Worm (Caenorhabditis elegans) whole organism, L3 larva: ENCODE data around the gene srx-44.
"Not testable (repeated sequence)": the region's sequence is repeated elsewhere in the genome, so short reads cannot be mapped to it uniquely, and the experiment has no call there.

ENCODE experiments used
- R02D3.7 ChIP-seq: fragments of 150-350 bp; optimal IDR thresholded peaks from 2 replicates; lab custom pipeline; 2014; ENCODE audit warnings: missing biosample characterization, missing genetic modification characterization
- aly-2 ChIP-seq: fragments of 150-350 bp; optimal IDR thresholded peaks from 2 replicates; lab custom pipeline; 2014; ENCODE audit warnings: missing biosample characterization, missing genetic modification characterization
- ama-1 ChIP-seq: fragments of 150-350 bp; optimal IDR thresholded peaks from 2 replicates; lab custom pipeline; 2018
- ceh-16 ChIP-seq: sonication (generic microtip); optimal IDR thresholded peaks from 2 replicates; lab custom pipeline; 2017; ENCODE audit warnings: missing biosample characterization, missing genetic modification characterization
- ceh-28 ChIP-seq: fragments of 150-350 bp; optimal IDR thresholded peaks from 2 replicates; lab custom pipeline; 2014; ENCODE audit warnings: missing biosample characterization, missing genetic modification reagents, missing genetic modification characterization
- ceh-9 ChIP-seq: sonication (generic microtip); optimal IDR thresholded peaks from 2 replicates; lab custom pipeline; 2018; ENCODE audit warnings: missing biosample characterization, missing genetic modification characterization
- daf-12 ChIP-seq: fragments of 150-350 bp; optimal IDR thresholded peaks from 2 replicates; lab custom pipeline; 2014; ENCODE audit warnings: missing biosample characterization, missing genetic modification reagents, missing genetic modification characterization
- egl-5 ChIP-seq: fragments of 150-350 bp; optimal IDR thresholded peaks from 2 replicates; lab custom pipeline; 2017; ENCODE audit warnings: missing biosample characterization, missing genetic modification reagents, missing genetic modification characterization, inconsistent platforms
- elt-1 ChIP-seq: fragments of 150-350 bp; optimal IDR thresholded peaks from 2 replicates; lab custom pipeline; 2014; ENCODE audit warnings: missing biosample characterization, missing genetic modification characterization
- elt-2 ChIP-seq: sonication (generic microtip); optimal IDR thresholded peaks from 2 replicates; lab custom pipeline; 2016; ENCODE audit warnings: missing genetic modification reagents, mild to moderate bottlenecking, missing genetic modification characterization, missing compliant biosample characterization
- elt-3 ChIP-seq, 3 experiments: fragments of 150-350 bp in 1 of 3; sonication (generic microtip) in 2 of 3; optimal IDR thresholded peaks; 2 replicates in 2 of 3; 4 replicates in 1 of 3; lab custom pipeline; 2014 to 2017; ENCODE audit warnings: missing biosample characterization in 3 of 3, missing genetic modification characterization in 3 of 3
- eor-1 ChIP-seq, 2 experiments: fragments of 150-350 bp; optimal IDR thresholded peaks; 2 replicates each; lab custom pipeline; 2014 to 2018; ENCODE audit warnings: missing biosample characterization in 2 of 2, missing genetic modification characterization in 2 of 2
- fkh-10 ChIP-seq: sonication (generic microtip); optimal IDR thresholded peaks from 2 replicates; lab custom pipeline; 2017; ENCODE audit warnings: missing biosample characterization, missing genetic modification reagents, missing genetic modification characterization
- fkh-2 ChIP-seq: fragments of 150-350 bp; optimal IDR thresholded peaks from 2 replicates; lab custom pipeline; 2014; ENCODE audit warnings: missing biosample characterization, missing genetic modification reagents, missing genetic modification characterization
- fos-1 ChIP-seq: fragments of 150-350 bp; optimal IDR thresholded peaks from 2 replicates; lab custom pipeline; 2014; ENCODE audit warnings: missing biosample characterization, missing genetic modification characterization
- jun-1 ChIP-seq: fragments of 150-350 bp; optimal IDR thresholded peaks from 2 replicates; lab custom pipeline; 2014; ENCODE audit warnings: missing biosample characterization, missing genetic modification reagents, missing genetic modification characterization
- lin-15B ChIP-seq: fragments of 150-350 bp; optimal IDR thresholded peaks from 2 replicates; lab custom pipeline; 2014; ENCODE audit warnings: missing biosample characterization, missing genetic modification characterization
- mdl-1 ChIP-seq: fragments of 150-350 bp; optimal IDR thresholded peaks from 2 replicates; lab custom pipeline; 2014; ENCODE audit warnings: missing biosample characterization, missing genetic modification characterization
- nfya-1 ChIP-seq: sonication (generic microtip); optimal IDR thresholded peaks from 2 replicates; lab custom pipeline; 2017; ENCODE audit warnings: missing genetic modification characterization, mild to moderate bottlenecking, missing compliant biosample characterization, antibody characterized with exemption, moderate library complexity; ENCODE audit not compliant: insufficient read depth
- nhr-12 ChIP-seq: fragments of 150-350 bp; optimal IDR thresholded peaks from 2 replicates; lab custom pipeline; 2014; ENCODE audit warnings: missing biosample characterization, missing genetic modification characterization
- nhr-23 ChIP-seq: fragments of 150-350 bp; optimal IDR thresholded peaks from 2 replicates; lab custom pipeline; 2014; ENCODE audit warnings: missing biosample characterization, missing genetic modification reagents, missing genetic modification characterization
- nhr-237 ChIP-seq: fragments of 150-350 bp; optimal IDR thresholded peaks from 2 replicates; lab custom pipeline; 2014; ENCODE audit warnings: missing biosample characterization, missing genetic modification characterization
- nhr-25 ChIP-seq: sonication (generic microtip); optimal IDR thresholded peaks from 2 replicates; lab custom pipeline; 2017; ENCODE audit warnings: missing biosample characterization, missing genetic modification characterization
- nhr-67 ChIP-seq: fragments of 150-350 bp; optimal IDR thresholded peaks from 2 replicates; lab custom pipeline; 2014; ENCODE audit warnings: missing biosample characterization, missing genetic modification characterization
- nhr-76 ChIP-seq: fragments of 150-350 bp; sonication (generic microtip); optimal IDR thresholded peaks from 5 replicates; lab custom pipeline; 2014; ENCODE audit warnings: missing biosample characterization, missing genetic modification characterization
- nhr-77 ChIP-seq: fragments of 150-350 bp; optimal IDR thresholded peaks from 2 replicates; lab custom pipeline; 2014; ENCODE audit warnings: missing biosample characterization, missing genetic modification characterization
- pha-4 ChIP-seq: fragments of 150-350 bp; optimal IDR thresholded peaks from 2 replicates; lab custom pipeline; 2014; ENCODE audit warnings: missing biosample characterization, missing genetic modification reagents, missing genetic modification characterization
- pqm-1 ChIP-seq: fragments of 150-350 bp; optimal IDR thresholded peaks from 2 replicates; lab custom pipeline; 2017; ENCODE audit warnings: missing biosample characterization, missing genetic modification characterization, inconsistent platforms
- sea-2 ChIP-seq: fragments of 150-350 bp; sonication (generic microtip); optimal IDR thresholded peaks from 4 replicates; lab custom pipeline; 2014; ENCODE audit warnings: missing biosample characterization, missing genetic modification reagents, missing genetic modification characterization
- skn-1 ChIP-seq: fragments of 150-350 bp; optimal IDR thresholded peaks from 2 replicates; lab custom pipeline; 2014; ENCODE audit warnings: missing biosample characterization, missing genetic modification characterization
- snpc-4 ChIP-seq: fragments of 150-350 bp; optimal IDR thresholded peaks from 2 replicates; lab custom pipeline; 2014; ENCODE audit warnings: missing biosample characterization, missing genetic modification characterization
- unc-39 ChIP-seq: sonication (generic microtip); optimal IDR thresholded peaks from 4 replicates; lab custom pipeline; 2017; ENCODE audit warnings: missing biosample characterization, missing genetic modification characterization
- unc-62 ChIP-seq: fragments of 150-350 bp; sonication (generic microtip); optimal IDR thresholded peaks from 4 replicates; lab custom pipeline; 2014; ENCODE audit warnings: missing biosample characterization, missing genetic modification reagents, missing genetic modification characterization
- ztf-11 ChIP-seq: fragments of 150-350 bp; optimal IDR thresholded peaks from 2 replicates; lab custom pipeline; 2014; ENCODE audit warnings: missing biosample characterization, missing genetic modification characterization

Gene srx-44

DNA sequence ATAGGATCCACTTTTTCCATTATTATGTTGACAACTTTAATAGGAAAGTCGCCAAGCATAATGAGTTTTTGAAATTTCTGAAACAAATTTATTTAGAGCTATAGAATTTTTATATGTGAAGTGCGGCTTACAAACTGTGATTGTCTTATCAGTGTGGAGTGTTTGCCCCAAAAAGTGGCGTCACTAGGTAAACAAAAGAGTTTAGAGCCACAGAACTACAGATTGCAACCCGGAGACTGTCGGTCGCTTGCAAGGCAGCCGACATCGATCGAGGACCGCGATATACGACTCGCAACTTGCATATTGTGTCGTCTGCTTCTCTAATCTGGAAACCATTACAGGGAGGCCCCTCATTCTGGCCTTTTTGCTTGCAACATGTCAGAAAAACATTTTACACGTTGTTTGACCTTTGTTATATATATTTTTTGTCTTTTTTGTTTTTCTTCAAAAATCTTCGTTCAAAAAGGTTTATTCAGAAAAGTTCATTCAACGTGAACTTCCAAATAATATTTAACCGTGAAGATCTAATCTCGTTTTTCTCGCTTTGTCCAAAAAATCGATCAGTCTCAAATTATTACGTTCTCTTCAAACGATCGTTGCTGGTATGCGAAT is 37.3 kb upstream of the srx-44 start, which contains the start of the genes fbxa-99 and F36G9.13:
fbxa-99 (minus strand) TSS at position 122 of the 612 bp plus-strand sequence.
F36G9.13 (plus strand) TSS at position 562 of the 612 bp plus-strand sequence.
- TF ChIP-seq elt-2 (tag; lab: Kevin White, UChicago) (peak; percentile 67), elt-3 (tag; optimal IDR thresholded peaks at IDR 0.05; lab: Kevin White, UChicago) (no peak), mdl-1 (tag; lab: Kevin White, UChicago) (no peak), nfya-1 (tag; lab: Kevin White, UChicago) (no peak), skn-1 (tag; lab: Kevin White, UChicago) (no peak), fkh-10 (GFP tag; lab: Kevin White, UChicago) (no peak), snpc-4 (tag; lab: Kevin White, UChicago) (no peak), nhr-76 (no peak), elt-1 (tag; lab: Kevin White, UChicago) (no peak), ceh-28 (tag; lab: Kevin White, UChicago) (no peak), nhr-12 (tag; lab: Kevin White, UChicago) (no peak), ceh-16 (tag; lab: Kevin White, UChicago) (no peak), ztf-11 (tag; lab: Kevin White, UChicago) (no peak), fkh-2 (tag; lab: Kevin White, UChicago) (no peak), unc-39 (no peak), daf-12 (no peak), fos-1 (tag; lab: Kevin White, UChicago) (no peak), pqm-1 (peak; percentile 65)
- TF ChIP-seq, all 47 proteins: peak for 2

ce11 chrV:15988074-15988473 is 32.1 kb upstream of the srx-44 start, which contains the start of gene F36G9.15:
Gene F36G9.15, minus strand, starts transcription at chrV:15988174.
- TF ChIP-seq nhr-25 (tag; lab: Kevin White, UChicago), result no peak

- not testable (repeated sequence) for TF ChIP-seq ceh-28, elt-2, fos-1 (tag; lab: Kevin White, UChicago)
These were observed 28.3 kb upstream of the srx-44 start, which contains the start of gene C06C6.7 for ce11 chrV:15991850-15992249. Gene C06C6.7, plus strand, starts transcription at chrV:15992150.

ce11 chrV:15996655-15997186 is 23.4 kb upstream of the srx-44 start, which contains the start of the genes C06C6.9 and C06C6.8:
Gene C06C6.9, minus strand, starts transcription at chrV:15996755.
Gene C06C6.8, plus strand, starts transcription at chrV:15997136.
- TF ChIP-seq aly-2 (no peak), daf-12 (no peak)

DNA sequence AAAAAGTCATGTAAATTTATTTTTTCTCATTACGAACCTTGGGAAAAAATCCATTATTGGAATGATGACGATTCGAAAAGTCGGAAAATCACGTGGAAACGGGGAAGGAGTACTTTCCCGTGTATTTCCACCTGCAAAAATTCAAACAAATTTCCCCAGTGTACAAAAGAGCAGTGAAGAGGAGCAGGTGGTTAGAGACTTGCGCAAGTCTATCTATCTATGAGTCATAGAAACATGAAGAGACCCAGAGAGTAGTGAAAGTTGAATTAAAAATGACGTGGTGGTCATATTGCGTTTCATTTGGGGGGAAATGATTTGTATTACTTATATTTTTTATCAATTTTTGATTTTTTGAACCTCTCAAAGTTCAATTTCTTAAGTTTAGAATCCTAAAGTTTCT is 19.7 kb upstream of the srx-44 start, which contains the start of gene nhr-50:
nhr-50 (minus strand) TSS at position 199 of the 400 bp plus-strand sequence.
- TF ChIP-seq mdl-1 (tag; lab: Kevin White, UChicago), result peak; percentile 13
- no peak for TF ChIP-seq nhr-77 (tag; lab: Kevin White, UChicago)
- no peak for TF ChIP-seq ceh-9 (tag; lab: Kevin White, UChicago)
- TF ChIP-seq elt-2 (tag; lab: Kevin White, UChicago), result peak; percentile 80
- TF ChIP-seq eor-1 (tag; optimal IDR thresholded peaks at IDR 0.05; lab: Kevin White, UChicago), result no peak
- TF ChIP-seq fos-1 (tag; lab: Kevin White, UChicago), result peak; percentile 69
- peak; percentile 13 for TF ChIP-seq skn-1 (tag; lab: Kevin White, UChicago)
- no peak for TF ChIP-seq unc-39
- TF ChIP-seq nhr-76, result no peak
- peak; percentile 84 for TF ChIP-seq pqm-1
- peak; percentile 92 for TF ChIP-seq jun-1 (tag; lab: Kevin White, UChicago)
- TF ChIP-seq pha-4, result peak; percentile 93
- peak; percentile 12 for TF ChIP-seq nhr-25 (tag; lab: Kevin White, UChicago)
- no peak for TF ChIP-seq ama-1 (lab: Kevin White, UChicago)
- peak; percentile 55 for TF ChIP-seq nhr-23

- no peak for TF ChIP-seq pha-4
- no peak for TF ChIP-seq sea-2 (GFP tag; lab: Kevin White, UChicago)
- no peak for TF ChIP-seq lin-15B (tag; lab: Kevin White, UChicago)
- no peak for TF ChIP-seq snpc-4 (tag; lab: Kevin White, UChicago)
- TF ChIP-seq egl-5 (tag; lab: Kevin White, UChicago), result no peak
- no peak for TF ChIP-seq ama-1 (lab: Kevin White, UChicago)
- TF ChIP-seq R02D3.7 (tag; lab: Kevin White, UChicago), result no peak
- no peak for TF ChIP-seq ceh-28 (tag; lab: Kevin White, UChicago)
- no peak for TF ChIP-seq jun-1 (tag; lab: Kevin White, UChicago)
- no peak for TF ChIP-seq daf-12
- TF ChIP-seq elt-3 (tag; optimal IDR thresholded peaks at IDR 0.05; lab: Kevin White, UChicago), result no peak
- no peak for TF ChIP-seq nhr-67 (tag; lab: Kevin White, UChicago)
- no peak for TF ChIP-seq fkh-10 (GFP tag; lab: Kevin White, UChicago)
- no peak for TF ChIP-seq nhr-23
- TF ChIP-seq nhr-237 (tag; lab: Kevin White, UChicago), result no peak
- TF ChIP-seq elt-2 (tag; lab: Kevin White, UChicago), result no peak
- TF ChIP-seq unc-62 (GFP tag; lab: Kevin White, UChicago), result no peak
- TF ChIP-seq ceh-9 (tag; lab: Kevin White, UChicago), result no peak
- no peak for TF ChIP-seq nhr-12 (tag; lab: Kevin White, UChicago)
These were observed 17.9 kb upstream of the srx-44 start, which contains the start of gene nhr-63 for ce11 chrV:16002288-16002687. Gene nhr-63, plus strand, starts transcription at chrV:16002588.
